Worm (Caenorhabditis elegans): ENCODE data around the gene ncx-7.

The ncx-7 gene

DNA sequence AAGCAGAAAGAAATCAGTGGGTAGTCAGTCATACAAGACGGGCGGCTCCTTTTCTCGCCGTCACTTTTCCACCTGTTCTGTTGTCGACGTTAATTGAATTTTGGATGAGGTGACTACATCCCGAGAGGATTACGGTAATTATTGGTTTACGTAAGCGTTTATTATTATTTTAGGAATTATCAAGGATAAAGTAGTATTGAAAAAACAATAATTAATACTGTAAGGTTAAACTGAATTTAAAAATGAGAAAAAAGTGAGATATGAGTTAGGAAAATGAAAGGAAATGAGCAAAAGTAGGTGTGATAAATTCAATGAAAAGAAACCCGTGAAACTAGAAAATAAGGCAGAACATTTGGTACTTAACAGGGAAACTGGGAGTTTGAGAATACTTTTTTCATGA, 18.9 kb upstream of the ncx-7 start, which contains the start of gene hlh-4:
Gene hlh-4, minus strand, starts transcription at position 101 of the 400 bp plus-strand sequence.
- no peak for TF ChIP-seq ztf-29 (GFP tag; IDR thresholded peaks at IDR 0.05)
- no peak for TF ChIP-seq cog-1 (tag; optimal IDR thresholded peaks at IDR 0.05)
- TF ChIP-seq flt-1 (GFP tag; IDR thresholded peaks at IDR 0.05): no peak
- TF ChIP-seq ztf-23 (GFP tag; IDR thresholded peaks at IDR 0.05): no peak
- TF ChIP-seq T22C8.4 (GFP tag; IDR thresholded peaks at IDR 0.05): no peak

DNA sequence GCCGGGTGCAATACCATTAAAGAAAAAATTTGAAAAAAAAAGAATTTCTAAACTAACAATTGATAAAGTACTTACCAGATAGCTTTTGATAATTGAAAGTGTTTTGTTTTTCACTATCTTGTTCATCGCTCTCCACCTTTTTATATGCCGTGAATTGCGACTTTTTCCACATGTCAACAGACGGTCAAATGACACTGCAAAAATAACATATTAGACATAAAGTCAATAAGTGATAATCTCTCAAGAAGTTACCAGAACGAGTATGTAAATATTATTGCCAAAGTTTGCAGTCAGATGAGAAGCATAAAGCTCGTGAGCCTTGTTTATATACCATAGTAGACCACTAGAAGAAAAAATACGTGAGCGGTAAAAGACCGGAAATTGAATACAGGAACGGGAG, 15.8 kb upstream of the ncx-7 start, which contains the start of gene dao-6:
Gene dao-6, minus strand, starts transcription at position 345 of the 400 bp plus-strand sequence.
- no peak for TF ChIP-seq ztf-23 (GFP tag; IDR thresholded peaks at IDR 0.05)
- no peak for TF ChIP-seq tab-1 (GFP tag; IDR thresholded peaks at IDR 0.05)
- TF ChIP-seq ref-1 (GFP tag; conservative IDR thresholded peaks at IDR 0.05): no peak
- TF ChIP-seq flt-1 (GFP tag; IDR thresholded peaks at IDR 0.05): no peak
- no peak for TF ChIP-seq ztf-29 (GFP tag; IDR thresholded peaks at IDR 0.05)
- TF ChIP-seq med-1 (GFP tag; optimal IDR thresholded peaks at IDR 0.05; ENCODE audit: insufficient read depth): no peak
- no peak for TF ChIP-seq cog-1 (tag; optimal IDR thresholded peaks at IDR 0.05)
- TF ChIP-seq T22C8.4 (GFP tag; IDR thresholded peaks at IDR 0.05): no peak
- TF ChIP-seq klf-2 (GFP tag; conservative IDR thresholded peaks at IDR 0.05): no peak

DNA sequence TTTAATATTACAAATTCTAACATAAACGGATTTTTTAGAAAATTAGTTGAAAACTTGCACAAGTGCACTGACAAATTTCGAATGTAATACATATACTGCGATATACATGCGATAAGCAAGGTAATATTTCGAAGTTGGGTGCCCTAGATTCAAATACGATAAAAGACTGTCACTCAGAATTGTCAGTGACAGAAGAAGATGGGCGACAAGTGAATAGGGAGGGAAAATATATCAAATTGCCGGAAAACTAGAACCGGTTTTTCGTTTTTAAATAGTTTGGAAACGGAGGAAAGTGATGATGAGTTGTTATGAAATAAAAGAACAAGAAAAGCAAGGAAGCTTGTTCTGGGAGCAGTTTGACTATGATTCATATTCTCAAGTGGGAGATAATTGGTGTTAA, 13.9 kb upstream of the ncx-7 start:
- no peak for TF ChIP-seq med-1 (GFP tag; optimal IDR thresholded peaks at IDR 0.05; ENCODE audit: insufficient read depth)
- TF ChIP-seq T22C8.4 (GFP tag; IDR thresholded peaks at IDR 0.05): no peak
- no peak for TF ChIP-seq flt-1 (GFP tag; IDR thresholded peaks at IDR 0.05)
- TF ChIP-seq ztf-29 (GFP tag; IDR thresholded peaks at IDR 0.05): no peak

DNA sequence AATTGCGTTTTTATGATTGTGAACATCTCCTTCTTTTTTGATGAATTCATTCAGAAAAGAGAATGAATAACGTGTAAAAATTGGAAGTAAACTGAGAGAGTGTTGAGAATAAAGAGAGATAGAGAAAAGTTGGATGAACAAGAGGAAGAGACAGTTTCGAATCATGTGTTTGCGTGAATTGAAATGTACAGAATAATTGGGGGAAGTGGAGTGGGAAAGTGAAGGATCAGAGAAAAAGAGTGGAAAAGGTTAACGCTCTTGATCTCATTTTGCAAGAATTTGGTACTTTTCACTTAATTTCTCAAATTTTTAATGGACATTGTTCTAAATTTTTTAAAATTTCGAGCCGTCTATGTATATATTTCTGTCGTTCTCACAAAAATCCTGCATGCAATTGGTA, 13.2 kb upstream of the ncx-7 start:
- TF ChIP-seq cog-1 (tag; optimal IDR thresholded peaks at IDR 0.05) (no peak), T22C8.4 (GFP tag; IDR thresholded peaks at IDR 0.05) (no peak), ztf-23 (GFP tag; IDR thresholded peaks at IDR 0.05) (no peak), klf-2 (GFP tag; conservative IDR thresholded peaks at IDR 0.05) (no peak), ref-1 (GFP tag; conservative IDR thresholded peaks at IDR 0.05) (no peak)

DNA sequence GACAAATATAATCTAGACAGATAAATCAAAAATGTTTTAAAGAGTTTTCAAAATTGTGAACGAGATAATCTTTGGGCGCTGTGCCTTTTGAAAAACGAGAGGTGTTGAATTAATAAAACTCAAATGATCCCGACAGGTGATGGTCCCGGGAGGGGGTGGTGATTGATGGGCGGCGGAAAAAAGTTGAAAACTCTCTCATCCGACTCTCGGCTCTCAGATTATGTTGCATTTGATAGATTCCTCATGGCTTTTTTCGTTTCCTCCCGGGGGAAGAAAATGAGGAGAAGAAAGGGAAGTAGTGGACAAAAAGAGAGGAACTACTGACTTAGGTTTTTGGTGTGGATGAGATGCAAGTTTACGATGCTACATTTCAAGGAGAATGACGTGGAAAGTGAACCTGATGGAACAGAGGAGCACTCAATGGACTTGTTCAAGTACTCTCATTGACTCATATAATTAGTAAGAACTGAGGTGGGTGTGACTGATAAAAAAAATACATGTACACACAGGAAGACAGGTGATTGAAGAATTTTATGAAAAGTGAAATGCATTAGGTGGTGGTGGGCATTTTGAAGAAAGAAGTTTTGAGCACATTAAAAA, 11.3 kb upstream of the ncx-7 start:
- TF ChIP-seq cog-1 (tag; optimal IDR thresholded peaks at IDR 0.05): no peak
- TF ChIP-seq T22C8.4 (GFP tag; IDR thresholded peaks at IDR 0.05): no peak
- TF ChIP-seq ref-1 (GFP tag; conservative IDR thresholded peaks at IDR 0.05): no peak
- no peak for TF ChIP-seq ztf-23 (GFP tag; IDR thresholded peaks at IDR 0.05)
- TF ChIP-seq tab-1 (GFP tag; IDR thresholded peaks at IDR 0.05): no peak
- TF ChIP-seq med-1 (GFP tag; optimal IDR thresholded peaks at IDR 0.05; ENCODE audit: insufficient read depth): no peak
- TF ChIP-seq flt-1 (GFP tag; IDR thresholded peaks at IDR 0.05): no peak
- no peak for TF ChIP-seq klf-2 (GFP tag; conservative IDR thresholded peaks at IDR 0.05)
- TF ChIP-seq ztf-29 (GFP tag; IDR thresholded peaks at IDR 0.05): no peak

DNA sequence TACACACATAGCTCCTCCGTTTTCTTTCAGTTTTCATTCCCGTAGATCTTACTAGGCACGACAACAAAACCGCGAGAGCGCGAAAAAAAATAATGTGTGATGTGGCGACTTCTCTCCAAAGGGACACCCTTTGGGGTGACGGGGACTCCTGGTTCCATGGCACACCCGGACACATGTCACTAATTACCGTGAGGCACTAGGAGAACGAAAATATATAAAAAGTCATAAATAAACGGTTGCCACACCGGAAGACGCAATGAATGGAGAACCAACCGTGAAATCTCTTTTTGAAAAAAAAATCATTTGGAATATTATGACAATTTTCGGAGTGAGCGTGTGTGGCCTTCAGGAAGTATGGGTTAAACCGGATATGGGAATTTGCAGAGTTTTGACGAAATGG, 10.3 kb upstream of the ncx-7 start:
- TF ChIP-seq T22C8.4 (GFP tag; IDR thresholded peaks at IDR 0.05): no peak
- TF ChIP-seq ztf-23 (GFP tag; IDR thresholded peaks at IDR 0.05): no peak
- no peak for TF ChIP-seq ref-1 (GFP tag; conservative IDR thresholded peaks at IDR 0.05)
- TF ChIP-seq tab-1 (GFP tag; IDR thresholded peaks at IDR 0.05): no peak
- TF ChIP-seq ztf-29 (GFP tag; IDR thresholded peaks at IDR 0.05): no peak
- TF ChIP-seq klf-2 (GFP tag; conservative IDR thresholded peaks at IDR 0.05): no peak
- no peak for TF ChIP-seq cog-1 (tag; optimal IDR thresholded peaks at IDR 0.05)
- TF ChIP-seq med-1 (GFP tag; optimal IDR thresholded peaks at IDR 0.05; ENCODE audit: insufficient read depth): no peak
- no peak for TF ChIP-seq flt-1 (GFP tag; IDR thresholded peaks at IDR 0.05)

DNA sequence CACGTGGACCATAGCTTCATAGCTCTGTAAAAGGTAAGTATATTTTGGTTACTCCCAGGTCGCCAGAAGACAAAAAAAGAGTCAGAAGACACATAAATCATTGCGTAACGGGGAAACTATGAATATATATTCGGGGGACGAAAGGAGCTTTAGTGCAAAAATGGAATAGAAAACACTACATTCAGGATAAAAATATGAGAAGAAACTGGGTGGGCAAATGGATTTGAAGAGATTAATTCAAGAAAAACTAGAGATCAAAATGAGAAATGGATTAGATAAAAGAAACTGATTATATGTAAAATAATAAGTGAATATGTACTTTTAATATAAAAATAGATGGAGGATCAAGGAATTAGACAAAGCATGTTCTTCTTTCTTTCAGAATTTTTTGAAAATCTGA, 7.3 kb upstream of the ncx-7 start, which contains the start of gene C07A9.12:
Gene C07A9.12, minus strand, starts transcription at position 101 of the 400 bp plus-strand sequence.
- no peak for TF ChIP-seq T22C8.4 (GFP tag; IDR thresholded peaks at IDR 0.05)
- no peak for TF ChIP-seq klf-2 (GFP tag; conservative IDR thresholded peaks at IDR 0.05)
- no peak for TF ChIP-seq tab-1 (GFP tag; IDR thresholded peaks at IDR 0.05)
- TF ChIP-seq flt-1 (GFP tag; IDR thresholded peaks at IDR 0.05): no peak
- TF ChIP-seq ref-1 (GFP tag; conservative IDR thresholded peaks at IDR 0.05): no peak
- no peak for TF ChIP-seq ztf-23 (GFP tag; IDR thresholded peaks at IDR 0.05)
- TF ChIP-seq med-1 (GFP tag; optimal IDR thresholded peaks at IDR 0.05; ENCODE audit: insufficient read depth): no peak
- no peak for TF ChIP-seq cog-1 (tag; optimal IDR thresholded peaks at IDR 0.05)
- no peak for TF ChIP-seq ztf-29 (GFP tag; IDR thresholded peaks at IDR 0.05)

DNA sequence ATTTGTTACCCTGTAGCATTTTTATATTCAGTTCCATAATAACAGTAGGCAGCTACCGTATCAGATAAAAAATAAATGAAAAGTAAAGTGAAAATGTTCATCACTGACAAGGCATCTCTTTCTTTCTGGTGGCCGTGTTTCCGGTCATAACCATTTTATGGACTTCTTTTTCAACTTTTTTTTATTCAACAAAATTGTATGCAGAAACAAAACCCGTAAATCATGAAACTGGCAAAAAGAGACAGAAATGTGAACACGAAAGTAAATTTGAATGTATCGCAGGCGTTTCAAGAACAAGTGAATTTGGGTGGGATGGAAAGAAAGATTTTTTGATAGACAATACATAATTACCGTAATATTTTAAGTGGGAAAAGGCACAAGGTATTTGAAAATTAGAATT, 5.0 kb upstream of the ncx-7 start, which contains the start of gene clec-162:
Gene clec-162, minus strand, starts transcription at position 101 of the 400 bp plus-strand sequence.
- no peak for TF ChIP-seq ztf-23 (GFP tag; IDR thresholded peaks at IDR 0.05)
- no peak for TF ChIP-seq tab-1 (GFP tag; IDR thresholded peaks at IDR 0.05)

DNA sequence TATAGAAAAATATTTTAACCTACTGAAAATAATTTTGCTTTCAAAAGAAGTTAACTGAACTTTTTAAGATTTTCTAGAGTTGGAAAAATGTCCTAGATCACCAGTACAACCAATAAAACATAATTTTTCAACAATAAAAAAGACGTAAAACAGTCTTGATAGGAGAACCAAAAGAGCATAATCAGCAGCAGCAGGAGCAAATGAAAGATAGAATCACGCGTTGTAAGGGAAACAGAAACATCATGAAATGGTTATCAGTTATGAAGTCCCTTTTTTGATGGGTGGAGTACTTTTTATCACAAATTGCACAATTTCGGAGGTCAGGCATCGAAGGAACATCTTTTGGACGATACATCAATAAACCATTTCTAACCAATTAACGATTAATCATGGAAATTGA, 1.9 kb upstream of the ncx-7 start:
- TF ChIP-seq ref-1 (GFP tag; conservative IDR thresholded peaks at IDR 0.05) (no peak), ztf-23 (GFP tag; IDR thresholded peaks at IDR 0.05) (no peak), med-1 (GFP tag; optimal IDR thresholded peaks at IDR 0.05; ENCODE audit: insufficient read depth) (no peak), flt-1 (GFP tag; IDR thresholded peaks at IDR 0.05) (no peak), ztf-29 (GFP tag; IDR thresholded peaks at IDR 0.05) (no peak), klf-2 (GFP tag; conservative IDR thresholded peaks at IDR 0.05) (no peak)

DNA sequence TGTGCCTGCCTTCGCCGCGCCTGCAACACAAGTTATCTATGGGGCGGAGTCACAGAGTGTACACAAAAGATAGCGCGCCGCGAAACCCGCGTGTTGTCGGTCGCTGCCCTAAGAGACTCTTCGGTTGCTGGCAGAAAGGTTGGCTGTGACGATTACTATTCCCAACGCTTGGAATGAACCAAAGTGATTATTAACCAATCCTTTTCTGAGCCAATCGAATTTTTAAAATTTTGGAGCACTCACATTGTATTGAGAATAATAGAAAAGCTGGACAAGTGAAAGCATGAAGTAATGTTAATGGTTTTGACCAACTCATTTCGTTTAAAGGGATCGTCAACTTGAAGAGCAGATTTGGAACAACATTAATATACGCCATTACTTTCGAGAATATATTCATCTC, 2.8 kb downstream of the ncx-7 start:
- no peak for TF ChIP-seq tab-1 (GFP tag; IDR thresholded peaks at IDR 0.05)

DNA sequence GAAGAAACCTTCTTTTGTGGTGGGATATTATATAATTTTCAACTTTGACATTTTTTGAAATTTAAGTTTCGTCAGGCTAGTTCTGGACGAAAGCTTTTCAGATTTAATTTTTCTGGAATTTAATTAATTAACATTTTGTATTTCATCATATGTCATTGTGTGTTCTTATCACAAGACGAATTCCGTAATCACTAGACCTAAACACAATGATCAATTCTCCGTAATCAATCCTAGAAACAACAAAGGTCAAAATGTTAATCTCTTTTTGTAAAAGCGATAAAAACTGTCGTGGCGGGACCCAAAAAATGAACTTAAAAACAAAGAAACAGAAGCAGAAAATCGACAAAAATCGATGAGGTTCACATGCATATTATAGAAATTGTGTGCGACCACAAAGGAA, 5.4 kb downstream of the ncx-7 start:
- TF ChIP-seq tab-1 (GFP tag; IDR thresholded peaks at IDR 0.05): no peak
- no peak for TF ChIP-seq T22C8.4 (GFP tag; IDR thresholded peaks at IDR 0.05)
- no peak for TF ChIP-seq klf-2 (GFP tag; conservative IDR thresholded peaks at IDR 0.05)
- no peak for TF ChIP-seq flt-1 (GFP tag; IDR thresholded peaks at IDR 0.05)
- TF ChIP-seq ztf-29 (GFP tag; IDR thresholded peaks at IDR 0.05): no peak
- no peak for TF ChIP-seq cog-1 (tag; optimal IDR thresholded peaks at IDR 0.05)
- TF ChIP-seq ref-1 (GFP tag; conservative IDR thresholded peaks at IDR 0.05): no peak
- TF ChIP-seq ztf-23 (GFP tag; IDR thresholded peaks at IDR 0.05): no peak
- no peak for TF ChIP-seq med-1 (GFP tag; optimal IDR thresholded peaks at IDR 0.05; ENCODE audit: insufficient read depth)
